Worm (Caenorhabditis elegans) whole organism, L2 larva: Measurements from ENCODE around the gene Y43F8C.5.

ENCODE experiments used
- C34F6.9 ChIP-seq: fragments of 150-350 bp; optimal IDR thresholded peaks from 2 replicates; lab custom pipeline; 2014; ENCODE audit warnings: missing biosample characterization, missing genetic modification characterization
- F13H6.1 ChIP-seq: sonication (generic microtip); optimal IDR thresholded peaks from 2 replicates; lab custom pipeline; 2016; ENCODE audit warnings: missing genetic modification characterization, missing compliant biosample characterization
- alr-1 ChIP-seq: fragments of 150-350 bp; optimal IDR thresholded peaks from 2 replicates; lab custom pipeline; 2014; ENCODE audit warnings: missing biosample characterization, missing genetic modification characterization
- ama-1 ChIP-seq: fragments of 150-350 bp; optimal IDR thresholded peaks from 2 replicates; lab custom pipeline; 2018; ENCODE audit warnings: inconsistent platforms
- crh-2 ChIP-seq: sonication (generic microtip); optimal IDR thresholded peaks from 2 replicates; lab custom pipeline; 2017; ENCODE audit warnings: missing biosample characterization, missing genetic modification characterization
- lin-39 ChIP-seq: fragments of 150-350 bp; optimal IDR thresholded peaks from 2 replicates; lab custom pipeline; 2014; ENCODE audit warnings: missing biosample characterization, missing genetic modification reagents, missing genetic modification characterization
- nhr-237 ChIP-seq: fragments of 150-350 bp; optimal IDR thresholded peaks from 2 replicates; lab custom pipeline; 2014; ENCODE audit warnings: missing biosample characterization, missing genetic modification characterization
- nhr-25 ChIP-seq: fragments of 150-350 bp; sonication (generic microtip); optimal IDR thresholded peaks from 3 replicates; lab custom pipeline; 2014; ENCODE audit warnings: missing biosample characterization, missing genetic modification characterization
- skn-1 ChIP-seq: sonication (generic microtip); optimal IDR thresholded peaks from 2 replicates; lab custom pipeline; 2017; ENCODE audit warnings: missing biosample characterization, missing genetic modification characterization
- unc-39 ChIP-seq: fragments of 150-350 bp; optimal IDR thresholded peaks from 2 replicates; lab custom pipeline; 2014; ENCODE audit warnings: missing biosample characterization, missing genetic modification characterization
- ztf-11 ChIP-seq: sonication (generic microtip); optimal IDR thresholded peaks from 2 replicates; lab custom pipeline; 2017; ENCODE audit warnings: missing biosample characterization, missing genetic modification characterization

- TF ChIP-seq unc-39 (tag; lab: Kevin White, UChicago) (no peak), crh-2 (no peak), alr-1 (tag; lab: Kevin White, UChicago) (no peak), skn-1 (tag; lab: Kevin White, UChicago) (no peak), ztf-11 (tag; lab: Kevin White, UChicago) (no peak), ama-1 (no peak), lin-39 (no peak), nhr-25 (no peak), F13H6.1 (tag; lab: Kevin White, UChicago) (no peak), C34F6.9 (tag; lab: Kevin White, UChicago) (no peak), nhr-237 (no peak)
Measured at ce11 chrV:19664574-19664973, 32.1 kb upstream of the Y43F8C.5 start.
